Fruit fly (Drosophila melanogaster) whole organism, embryonic: ENCODE measurements around the gene CG1309.
A peak's percentile ranks its signal among the peaks of the same experiment; 100 is the strongest.

Source experiments
- Adf1 ChIP-seq: fragments of 200-800 bp; sonication (Bioruptor generic); IDR thresholded peaks from 2 replicates; pipeline ENCODE4 v1.3.6; 2022; ENCODE audit warnings: missing biosample characterization, missing genetic modification characterization
- CG10147 ChIP-seq: fragments of 200-800 bp; sonication (Bioruptor generic); optimal IDR thresholded peaks from 2 replicates; lab custom pipeline; 2019; ENCODE audit warnings: missing biosample characterization, mild to moderate bottlenecking, missing genetic modification characterization, moderate library complexity
- CG10462 ChIP-seq: fragments of 200-800 bp; sonication (Bioruptor generic); optimal IDR thresholded peaks from 2 replicates; lab custom pipeline; 2016; ENCODE audit warnings: missing biosample characterization, missing genetic modification characterization
- CG11247 ChIP-seq: fragments of 200-800 bp; sonication (Bioruptor generic); IDR thresholded peaks from 2 replicates; pipeline ENCODE4 v1.3.6; 2022; ENCODE audit warnings: missing biosample characterization, missing genetic modification characterization
- CG12236 ChIP-seq: fragments of 200-800 bp; sonication (Bioruptor generic); optimal IDR thresholded peaks from 2 replicates; lab custom pipeline; 2016; ENCODE audit warnings: missing biosample characterization, missing genetic modification characterization
- CG14014 ChIP-seq: fragments of 200-800 bp; sonication (Bioruptor generic); IDR thresholded peaks from 2 replicates; pipeline ENCODE4 v1.3.6; 2022; ENCODE audit warnings: missing biosample characterization, missing genetic modification characterization
- CG15514 ChIP-seq: fragments of 200-800 bp; sonication (Bioruptor generic); optimal IDR thresholded peaks from 3 replicates; lab custom pipeline; 2017; ENCODE audit warnings: missing biosample characterization, missing genetic modification characterization, mild to moderate bottlenecking, moderate library complexity, missing genetic modification reagents
- CG15601 ChIP-seq: fragments of 200-800 bp; sonication (Bioruptor generic); optimal IDR thresholded peaks from 3 replicates; lab custom pipeline; 2019; ENCODE audit warnings: missing biosample characterization, mild to moderate bottlenecking, missing genetic modification characterization, moderate library complexity
- CG15696 ChIP-seq: fragments of 200-800 bp; sonication (Bioruptor generic); optimal IDR thresholded peaks from 2 replicates; lab custom pipeline; 2019; ENCODE audit warnings: missing biosample characterization, mild to moderate bottlenecking, missing genetic modification characterization, moderate library complexity
- CG1647 ChIP-seq: fragments of 200-800 bp; sonication (Bioruptor generic); optimal IDR thresholded peaks from 3 replicates; lab custom pipeline; 2016; ENCODE audit warnings: missing biosample characterization, missing genetic modification characterization
- CG17186 ChIP-seq: fragments of 200-800 bp; sonication (Bioruptor generic); optimal IDR thresholded peaks from 3 replicates; lab custom pipeline; 2017; ENCODE audit warnings: missing biosample characterization, missing genetic modification reagents, missing genetic modification characterization
- CG17829 ChIP-seq: fragments of 200-800 bp; optimal IDR thresholded peaks from 2 replicates; lab custom pipeline; 2019; ENCODE audit warnings: missing biosample characterization, mild to moderate bottlenecking, missing genetic modification characterization, moderate library complexity
- CG2678 ChIP-seq: fragments of 200-800 bp; sonication (Bioruptor generic); optimal IDR thresholded peaks from 3 replicates; lab custom pipeline; 2019; ENCODE audit warnings: missing biosample characterization, mild to moderate bottlenecking, missing genetic modification characterization, moderate library complexity
- CG3407 ChIP-seq: fragments of 200-800 bp; sonication (Bioruptor generic); optimal IDR thresholded peaks from 2 replicates; lab custom pipeline; 2018; ENCODE audit warnings: missing biosample characterization, mild to moderate bottlenecking, missing genetic modification characterization
- CG4424 ChIP-seq: fragments of 200-800 bp; sonication (Bioruptor generic); optimal IDR thresholded peaks from 3 replicates; lab custom pipeline; 2016; ENCODE audit warnings: missing biosample characterization, missing genetic modification characterization
- CG4617 ChIP-seq: fragments of 200-800 bp; sonication (Bioruptor generic); optimal IDR thresholded peaks from 3 replicates; lab custom pipeline; 2016; ENCODE audit warnings: missing biosample characterization, missing genetic modification characterization, borderline replicate concordance
- CG6683 ChIP-seq: fragments of 200-800 bp; sonication (Bioruptor generic); optimal IDR thresholded peaks from 2 replicates; lab custom pipeline; 2017; ENCODE audit warnings: missing biosample characterization, mild to moderate bottlenecking, missing genetic modification characterization, missing genetic modification reagents
- CG8281 ChIP-seq: fragments of 200-800 bp; sonication (Bioruptor generic); optimal IDR thresholded peaks from 2 replicates; lab custom pipeline; 2018; ENCODE audit warnings: missing biosample characterization, mild to moderate bottlenecking, missing genetic modification characterization, moderate library complexity
- CG8388 ChIP-seq: fragments of 200-800 bp; sonication (Bioruptor generic); optimal IDR thresholded peaks from 2 replicates; lab custom pipeline; 2019; ENCODE audit warnings: missing biosample characterization, mild to moderate bottlenecking, missing genetic modification characterization, moderate library complexity
- CG9797 ChIP-seq: fragments of 200-800 bp; sonication (Bioruptor generic); optimal IDR thresholded peaks from 3 replicates; lab custom pipeline; 2018; ENCODE audit warnings: missing biosample characterization, mild to moderate bottlenecking, missing genetic modification characterization
- Dad ChIP-seq: fragments of 200-800 bp; sonication (Bioruptor generic); optimal IDR thresholded peaks from 3 replicates; lab custom pipeline; 2016; ENCODE audit warnings: missing biosample characterization, missing genetic modification characterization
- Elba2 ChIP-seq: fragments of 200-800 bp; sonication (Bioruptor generic); optimal IDR thresholded peaks from 3 replicates; lab custom pipeline; 2016; ENCODE audit warnings: missing biosample characterization, missing genetic modification characterization
- GATAe ChIP-seq: fragments of 200-800 bp; sonication (Bioruptor generic); conservative IDR thresholded peaks from 2 replicates; pipeline ENCODE4 v1.3.6; 2022; ENCODE audit warnings: missing biosample characterization, missing genetic modification characterization
- Gug ChIP-seq: fragments of 200-800 bp; sonication (Bioruptor generic); IDR thresholded peaks from 4 replicates; pipeline ENCODE4 v1.3.6; 2022; ENCODE audit warnings: missing biosample characterization, missing genetic modification characterization
- HLH54F ChIP-seq: fragments of 200-800 bp; sonication (Bioruptor generic); optimal IDR thresholded peaks from 3 replicates; lab custom pipeline; 2016; ENCODE audit warnings: missing biosample characterization, missing genetic modification characterization
- Oli ChIP-seq: fragments of 200-800 bp; sonication (Bioruptor generic); optimal IDR thresholded peaks from 2 replicates; lab custom pipeline; 2018; ENCODE audit warnings: missing biosample characterization, mild to moderate bottlenecking, missing genetic modification characterization, moderate library complexity
- Scr ChIP-seq: fragments of 200-800 bp; sonication (Bioruptor generic); IDR thresholded peaks from 2 replicates; pipeline ENCODE4 v1.3.6; 2022; ENCODE audit warnings: missing biosample characterization, missing genetic modification characterization; ENCODE audit not compliant: partially characterized antibody
- Sox102F ChIP-seq: fragments of 200-800 bp; sonication (Bioruptor generic); optimal IDR thresholded peaks from 2 replicates; lab custom pipeline; 2018; ENCODE audit warnings: missing biosample characterization, mild to moderate bottlenecking, missing genetic modification characterization, moderate library complexity
- Spps ChIP-seq: fragments of 200-800 bp; sonication (Bioruptor generic); optimal IDR thresholded peaks from 2 replicates; lab custom pipeline; 2018; ENCODE audit warnings: missing biosample characterization, mild to moderate bottlenecking, missing genetic modification characterization
- abd-A ChIP-seq: fragments of 200-800 bp; sonication (Bioruptor generic); optimal IDR thresholded peaks from 3 replicates; lab custom pipeline; 2019; ENCODE audit warnings: missing biosample characterization, mild to moderate bottlenecking, missing genetic modification characterization, moderate library complexity
- bcd ChIP-seq: fragments of 200-800 bp; sonication (Bioruptor generic); optimal IDR thresholded peaks from 2 replicates; lab custom pipeline; 2017; ENCODE audit warnings: missing biosample characterization, mild to moderate bottlenecking, missing genetic modification characterization
- bigmax ChIP-seq: fragments of 200-800 bp; sonication (Bioruptor generic); optimal IDR thresholded peaks from 2 replicates; lab custom pipeline; 2018; ENCODE audit warnings: missing biosample characterization, mild to moderate bottlenecking, missing genetic modification characterization
- cato ChIP-seq: fragments of 200-800 bp; sonication (Bioruptor generic); optimal IDR thresholded peaks from 2 replicates; lab custom pipeline; 2016; ENCODE audit warnings: missing biosample characterization, missing genetic modification characterization, borderline replicate concordance
- crol ChIP-seq: fragments of 200-800 bp; sonication (Bioruptor generic); IDR thresholded peaks from 2 replicates; pipeline ENCODE4 v1.3.6; 2022; ENCODE audit warnings: missing biosample characterization, missing genetic modification characterization
- emc ChIP-seq: fragments of 200-800 bp; sonication (Bioruptor generic); optimal IDR thresholded peaks from 2 replicates; lab custom pipeline; 2016; ENCODE audit warnings: missing biosample characterization, missing genetic modification characterization
- ewg ChIP-seq: fragments of 200-800 bp; sonication (Bioruptor generic); optimal IDR thresholded peaks from 3 replicates; lab custom pipeline; 2017; ENCODE audit warnings: mild to moderate bottlenecking, missing biosample characterization, missing genetic modification reagents, missing genetic modification characterization
- ftz-f1 ChIP-seq: fragments of 200-800 bp; sonication (Bioruptor generic); optimal IDR thresholded peaks from 2 replicates; lab custom pipeline; 2016; ENCODE audit warnings: missing biosample characterization, missing genetic modification characterization
- gfzf ChIP-seq: fragments of 200-800 bp; sonication (Bioruptor generic); optimal IDR thresholded peaks from 2 replicates; lab custom pipeline; 2016; ENCODE audit warnings: missing biosample characterization, mild to moderate bottlenecking, missing genetic modification characterization, moderate library complexity
- gsb ChIP-seq: fragments of 200-800 bp; sonication (Bioruptor generic); IDR thresholded peaks from 2 replicates; pipeline ENCODE4 v1.3.6; 2022; ENCODE audit warnings: missing biosample characterization, missing genetic modification characterization
- gsb-n ChIP-seq: fragments of 200-800 bp; sonication (Bioruptor generic); optimal IDR thresholded peaks from 3 replicates; lab custom pipeline; 2018; ENCODE audit warnings: missing biosample characterization, mild to moderate bottlenecking, missing genetic modification characterization
- ham ChIP-seq: fragments of 200-800 bp; sonication (Bioruptor generic); IDR thresholded peaks from 2 replicates; pipeline ENCODE4 v1.3.6; 2022; ENCODE audit warnings: missing biosample characterization, missing genetic modification characterization
- maf-S ChIP-seq: fragments of 200-800 bp; sonication (Bioruptor generic); optimal IDR thresholded peaks from 2 replicates; lab custom pipeline; 2016; ENCODE audit warnings: missing biosample characterization, missing genetic modification characterization
- mld ChIP-seq: fragments of 200-800 bp; sonication (Bioruptor generic); IDR thresholded peaks from 3 replicates; pipeline ENCODE4 v1.3.6; 2022; ENCODE audit warnings: missing biosample characterization, missing genetic modification characterization; ENCODE audit not compliant: partially characterized antibody
- onecut ChIP-seq: fragments of 200-800 bp; sonication (Bioruptor generic); IDR thresholded peaks from 2 replicates; pipeline ENCODE4 v1.3.6; 2022; ENCODE audit warnings: missing biosample characterization, missing genetic modification characterization
- org-1 ChIP-seq: fragments of 200-800 bp; sonication (Bioruptor generic); optimal IDR thresholded peaks from 2 replicates; lab custom pipeline; 2017; ENCODE audit warnings: missing biosample characterization, missing genetic modification characterization
- pros ChIP-seq: fragments of 200-800 bp; sonication (Bioruptor generic); optimal IDR thresholded peaks from 3 replicates; lab custom pipeline; 2019; ENCODE audit warnings: missing biosample characterization, mild to moderate bottlenecking, missing genetic modification characterization, moderate library complexity
- slbo ChIP-seq: fragments of 200-800 bp; sonication (Bioruptor generic); IDR thresholded peaks from 2 replicates; pipeline ENCODE4 v1.3.6; 2022; ENCODE audit warnings: missing biosample characterization, missing genetic modification characterization
- stwl ChIP-seq: fragments of 200-800 bp; sonication (Bioruptor generic); optimal IDR thresholded peaks from 3 replicates; lab custom pipeline; 2018; ENCODE audit warnings: missing biosample characterization, mild to moderate bottlenecking, missing genetic modification characterization, moderate library complexity
- tio ChIP-seq: fragments of 200-800 bp; sonication (Bioruptor generic); optimal IDR thresholded peaks from 2 replicates; lab custom pipeline; 2017; ENCODE audit warnings: missing biosample characterization, missing genetic modification characterization, inconsistent platforms
- usp ChIP-seq: fragments of >200 bp; optimal IDR thresholded peaks from 2 replicates; lab custom pipeline; 2017; ENCODE audit warnings: missing biosample characterization, missing genetic modification characterization

Gene CG1309

DNA sequence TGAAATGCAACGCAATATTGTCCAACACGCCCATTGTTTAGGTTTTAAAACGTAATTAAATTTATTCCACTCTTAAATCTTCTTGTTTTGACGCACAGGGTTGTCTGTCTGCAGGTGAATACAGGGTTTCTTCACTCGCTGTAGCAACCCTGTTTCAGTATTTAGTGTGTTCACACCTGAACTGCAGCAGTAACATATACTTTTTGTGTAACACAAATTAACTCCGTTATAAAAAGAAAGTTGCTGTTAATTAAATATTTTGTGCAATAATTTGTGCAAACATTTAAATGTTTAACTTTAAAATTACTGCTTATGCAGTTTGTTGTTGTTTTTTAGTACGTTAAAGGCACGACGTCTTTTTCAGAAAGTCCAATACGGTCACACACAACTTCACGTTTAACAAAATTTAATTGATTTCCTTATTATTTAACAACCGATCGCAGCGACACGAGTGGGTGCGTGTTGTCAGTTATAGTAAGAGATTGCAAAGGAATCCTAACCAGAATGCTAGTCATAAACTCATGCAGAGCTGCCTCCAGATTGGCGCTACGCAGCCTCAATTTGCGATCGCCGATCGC, 33.0 kb downstream of the CG1309 start, which contains the start of the genes CG15012 and Fdx2 (continued):
- TF ChIP-seq stwl (tag; lab: Kevin White, UChicago) (peak; percentile 97), Spps (tag; lab: Kevin White, UChicago) (no peak), crol (no peak), CG11247 (GFP tag; lab: Robert Waterston, UW) (no peak), CG10462 (GFP tag; lab: Kevin White, UChicago) (no peak), CG8281 (tag; lab: Kevin White, UChicago) (no peak), slbo (GFP tag; lab: Robert Waterston, UW) (peak; percentile 29; the same call in 1 of the 2 replicates), GATAe (GFP tag; lab: Robert Waterston, UW) (no peak), mld (GFP tag; lab: Robert Waterston, UW) (no peak), cato (no peak), bigmax (no peak), abd-A (no peak), Adf1 (no peak), maf-S (GFP tag; lab: Kevin White, UChicago) (no peak), CG6683 (GFP tag; lab: Kevin White, UChicago) (no peak), CG4424 (peak; percentile 52), CG17829 (peak; percentile 64), CG14014 (GFP tag; lab: Robert Waterston, UW) (no peak), bcd (GFP tag; lab: Kevin White, UChicago) (no peak), CG4617 (GFP tag; lab: Kevin White, UChicago) (peak; percentile 96), ftz-f1 (no peak), Sox102F (GFP tag; lab: Kevin White, UChicago) (no peak), CG2678 (tag; lab: Kevin White, UChicago) (peak; percentile 21), CG17186 (GFP tag; lab: Kevin White, UChicago) (peak; percentile 2), ham (GFP tag; lab: Robert Waterston, UW) (no peak), CG15696 (tag; lab: Kevin White, UChicago) (peak; percentile 21), gfzf (GFP tag; lab: Kevin White, UChicago) (peak; percentile 95), HLH54F (GFP tag; lab: Kevin White, UChicago) (peak; percentile 22), Oli (no peak), CG15514 (peak; percentile 86), tio (GFP tag; lab: Kevin White, UChicago) (no peak), Scr (GFP tag; lab: Robert Waterston, UW) (peak; percentile 35; the same call in 1 of the 2 replicates), gsb-n (tag; lab: Kevin White, UChicago) (no peak), CG3407 (no peak), Elba2 (GFP tag; lab: Kevin White, UChicago) (no peak), CG1647 (peak; percentile 37), CG10147 (peak; percentile 16), Gug (GFP tag; lab: Robert Waterston, UW) (no peak), emc (GFP tag; lab: Kevin White, UChicago) (no peak), gsb (GFP tag; lab: Robert Waterston, UW) (no peak), Dad (GFP tag; lab: Kevin White, UChicago) (peak; percentile 37), CG8388 (GFP tag; lab: Kevin White, UChicago) (no peak), CG15601 (tag; lab: Kevin White, UChicago) (peak; percentile 52), usp (GFP tag; lab: Kevin White, UChicago) (no peak), CG9797 (GFP tag; lab: Kevin White, UChicago) (peak; percentile 87), ewg (GFP tag; lab: Kevin White, UChicago) (no peak), org-1 (GFP tag; lab: Kevin White, UChicago) (no peak), onecut (GFP tag; lab: Robert Waterston, UW) (no peak; the same call in 1 of the 2 replicates), pros (GFP tag; lab: Kevin White, UChicago) (no peak), CG12236 (GFP tag; lab: Kevin White, UChicago) (no peak)
